Fruit fly (Drosophila melanogaster) whole organism, embryonic: ENCODE measurements around the gene BORCS5.

Source experiments
- Atf3 ChIP-seq: fragments of 200-800 bp; sonication (Bioruptor generic); optimal IDR thresholded peaks from 3 replicates; lab custom pipeline; 2016; ENCODE audit warnings: missing biosample characterization, missing genetic modification characterization
- B-H2 ChIP-seq: fragments of 200-800 bp; sonication (Bioruptor generic); optimal IDR thresholded peaks from 2 replicates; lab custom pipeline; 2018; ENCODE audit warnings: missing biosample characterization, mild to moderate bottlenecking, missing genetic modification characterization
- CG10366 ChIP-seq: fragments of 200-800 bp; sonication (Bioruptor generic); IDR thresholded peaks from 2 replicates; pipeline ENCODE4 v1.3.6; 2022; ENCODE audit warnings: missing biosample characterization, missing genetic modification characterization
- CG10462 ChIP-seq: fragments of 200-800 bp; sonication (Bioruptor generic); optimal IDR thresholded peaks from 2 replicates; lab custom pipeline; 2016; ENCODE audit warnings: missing biosample characterization, missing genetic modification characterization
- CG12659 ChIP-seq: fragments of 200-800 bp; sonication (Bioruptor generic); optimal IDR thresholded peaks from 3 replicates; lab custom pipeline; 2017; ENCODE audit warnings: mild to moderate bottlenecking, missing biosample characterization, missing genetic modification reagents, missing genetic modification characterization
- CG12769 ChIP-seq: fragments of 200-800 bp; sonication (Bioruptor generic); optimal IDR thresholded peaks from 2 replicates; lab custom pipeline; 2019; ENCODE audit warnings: missing biosample characterization, mild to moderate bottlenecking, missing genetic modification characterization, moderate library complexity
- CG13296 ChIP-seq: fragments of 200-800 bp; sonication (Bioruptor generic); optimal IDR thresholded peaks from 3 replicates; lab custom pipeline; 2018; ENCODE audit warnings: missing biosample characterization, mild to moderate bottlenecking, missing genetic modification characterization
- CG14050 ChIP-seq: fragments of 200-800 bp; sonication (Bioruptor generic); IDR thresholded peaks from 3 replicates; pipeline ENCODE4 v1.3.6; 2022; ENCODE audit warnings: missing biosample characterization, missing genetic modification characterization
- CG17186 ChIP-seq: fragments of 200-800 bp; sonication (Bioruptor generic); optimal IDR thresholded peaks from 3 replicates; lab custom pipeline; 2017; ENCODE audit warnings: missing biosample characterization, missing genetic modification reagents, missing genetic modification characterization
- CG17568 ChIP-seq: fragments of 200-800 bp; sonication (Bioruptor generic); optimal IDR thresholded peaks from 2 replicates; lab custom pipeline; 2018; ENCODE audit warnings: missing biosample characterization, mild to moderate bottlenecking, missing genetic modification characterization, moderate library complexity
- CG17912 ChIP-seq: fragments of 200-800 bp; sonication (Bioruptor generic); optimal IDR thresholded peaks from 2 replicates; lab custom pipeline; 2018; ENCODE audit warnings: missing biosample characterization, mild to moderate bottlenecking, missing genetic modification characterization
- CG2199 ChIP-seq: fragments of 200-800 bp; sonication (Bioruptor generic); IDR thresholded peaks from 3 replicates; pipeline ENCODE4 v1.3.6; 2022; ENCODE audit warnings: missing biosample characterization, missing genetic modification characterization
- CG2712 ChIP-seq: fragments of 200-800 bp; optimal IDR thresholded peaks from 3 replicates; lab custom pipeline; 2019; ENCODE audit warnings: missing biosample characterization, mild to moderate bottlenecking, missing genetic modification characterization, moderate library complexity
- CG31224 ChIP-seq: fragments of 200-800 bp; sonication (Bioruptor generic); IDR thresholded peaks from 2 replicates; pipeline ENCODE4 v1.3.6; 2022; ENCODE audit warnings: missing biosample characterization, missing genetic modification characterization
- CG32767 ChIP-seq: fragments of 200-800 bp; sonication (Bioruptor generic); IDR thresholded peaks from 2 replicates; pipeline ENCODE4 v1.3.6; 2022; ENCODE audit warnings: missing biosample characterization, missing genetic modification characterization
- CG33213 ChIP-seq: fragments of 200-800 bp; sonication (Bioruptor generic); optimal IDR thresholded peaks from 3 replicates; lab custom pipeline; 2016; ENCODE audit warnings: missing biosample characterization, missing genetic modification characterization
- CG4617 ChIP-seq: fragments of 200-800 bp; sonication (Bioruptor generic); optimal IDR thresholded peaks from 3 replicates; lab custom pipeline; 2016; ENCODE audit warnings: missing biosample characterization, missing genetic modification characterization, borderline replicate concordance
- CG4820 ChIP-seq: fragments of 200-800 bp; sonication (Bioruptor generic); optimal IDR thresholded peaks from 3 replicates; lab custom pipeline; 2016; ENCODE audit warnings: missing biosample characterization, missing genetic modification characterization
- CG6854 ChIP-seq: fragments of 200-800 bp; sonication (Bioruptor generic); optimal IDR thresholded peaks from 3 replicates; lab custom pipeline; 2017; ENCODE audit warnings: missing biosample characterization, mild to moderate bottlenecking, missing genetic modification characterization
- CG7357 ChIP-seq: fragments of 200-800 bp; sonication (Bioruptor generic); IDR thresholded peaks from 3 replicates; pipeline ENCODE4 v1.3.6; 2022; ENCODE audit warnings: missing biosample characterization, missing genetic modification characterization
- CG8089 ChIP-seq: fragments of 200-800 bp; sonication (Bioruptor generic); optimal IDR thresholded peaks from 3 replicates; lab custom pipeline; 2016; ENCODE audit warnings: missing biosample characterization, missing genetic modification characterization
- CG9215 ChIP-seq: fragments of 200-800 bp; sonication (Bioruptor generic); IDR thresholded peaks from 2 replicates; pipeline ENCODE4 v1.3.6; 2022; ENCODE audit warnings: missing biosample characterization, missing genetic modification characterization
- CG9797 ChIP-seq: fragments of 200-800 bp; sonication (Bioruptor generic); optimal IDR thresholded peaks from 3 replicates; lab custom pipeline; 2018; ENCODE audit warnings: missing biosample characterization, mild to moderate bottlenecking, missing genetic modification characterization
- Dek ChIP-seq: fragments of 200-800 bp; sonication (Bioruptor generic); optimal IDR thresholded peaks from 3 replicates; lab custom pipeline; 2019; ENCODE audit warnings: missing biosample characterization, mild to moderate bottlenecking, missing genetic modification characterization, moderate library complexity
- Dref ChIP-seq: fragments of 200-800 bp; sonication (Bioruptor generic); IDR thresholded peaks from 2 replicates; pipeline ENCODE4 v1.3.6; 2022; ENCODE audit warnings: missing biosample characterization, missing genetic modification characterization
- E2f2 ChIP-seq: fragments of 200-800 bp; sonication (Bioruptor generic); IDR thresholded peaks from 2 replicates; pipeline ENCODE4 v1.3.6; 2022; ENCODE audit warnings: missing biosample characterization, missing genetic modification characterization
- Ets97D ChIP-seq: fragments of 200-800 bp; sonication (Bioruptor generic); optimal IDR thresholded peaks from 3 replicates; lab custom pipeline; 2016; ENCODE audit warnings: missing biosample characterization, missing genetic modification characterization
- GATAe ChIP-seq: fragments of 200-800 bp; sonication (Bioruptor generic); conservative IDR thresholded peaks from 2 replicates; pipeline ENCODE4 v1.3.6; 2022; ENCODE audit warnings: missing biosample characterization, missing genetic modification characterization
- H15 ChIP-seq: fragments of 200-800 bp; sonication (Bioruptor generic); IDR thresholded peaks from 3 replicates; pipeline ENCODE4 v1.3.6; 2022; ENCODE audit warnings: missing biosample characterization, missing genetic modification characterization
- MBD-R2 ChIP-seq: fragments of 200-800 bp; sonication (Bioruptor generic); IDR thresholded peaks from 2 replicates; pipeline ENCODE4 v1.3.6; 2022; ENCODE audit warnings: missing biosample characterization, missing genetic modification characterization
- Nf-YA ChIP-seq: fragments of 200-800 bp; sonication (Bioruptor generic); IDR thresholded peaks from 2 replicates; pipeline ENCODE4 v1.3.6; 2022; ENCODE audit warnings: missing biosample characterization, missing genetic modification characterization
- Oaz ChIP-seq: fragments of 200-800 bp; sonication (Bioruptor generic); IDR thresholded peaks from 2 replicates; pipeline ENCODE4 v1.3.6; 2022; ENCODE audit warnings: missing biosample characterization, missing genetic modification characterization
- Poxn ChIP-seq: fragments of 200-800 bp; sonication (Bioruptor generic); IDR thresholded peaks from 2 replicates; pipeline ENCODE4 v1.3.6; 2022; ENCODE audit warnings: missing biosample characterization, missing genetic modification characterization
- Sox100B ChIP-seq: fragments of 200-800 bp; sonication (Bioruptor generic); optimal IDR thresholded peaks from 3 replicates; lab custom pipeline; 2018; ENCODE audit warnings: missing biosample characterization, mild to moderate bottlenecking, missing genetic modification characterization
- Sry-β ChIP-seq: fragments of 200-800 bp; sonication (Bioruptor generic); optimal IDR thresholded peaks from 2 replicates; lab custom pipeline; 2018; ENCODE audit warnings: missing biosample characterization, mild to moderate bottlenecking, missing genetic modification characterization, moderate library complexity
- Usf ChIP-seq: fragments of 200-800 bp; sonication (Bioruptor generic); optimal IDR thresholded peaks from 2 replicates; lab custom pipeline; 2017; ENCODE audit warnings: missing genotype, missing biosample characterization, missing genetic modification characterization
- YL-1 ChIP-seq: fragments of 200-800 bp; sonication (Bioruptor generic); optimal IDR thresholded peaks from 3 replicates; lab custom pipeline; 2017; ENCODE audit warnings: missing biosample characterization, mild to moderate bottlenecking, missing genetic modification characterization
- ara ChIP-seq: fragments of 200-800 bp; sonication (Bioruptor generic); IDR thresholded peaks from 2 replicates; pipeline ENCODE4 v1.3.6; 2022; ENCODE audit warnings: missing biosample characterization, missing genetic modification characterization
- disco-r ChIP-seq: fragments of 200-800 bp; sonication (Bioruptor generic); optimal IDR thresholded peaks from 2 replicates; lab custom pipeline; 2016; ENCODE audit warnings: missing biosample characterization, missing genetic modification characterization
- fd102C ChIP-seq: fragments of 200-800 bp; sonication (Bioruptor generic); optimal IDR thresholded peaks from 2 replicates; lab custom pipeline; 2018; ENCODE audit warnings: missing biosample characterization, mild to moderate bottlenecking, missing genetic modification characterization, moderate library complexity
- gce ChIP-seq: fragments of 200-800 bp; sonication (Bioruptor generic); IDR thresholded peaks from 3 replicates; pipeline ENCODE4 v1.3.6; 2022; ENCODE audit warnings: missing biosample characterization, missing genetic modification characterization
- gt ChIP-seq: fragments of 200-800 bp; sonication (Bioruptor generic); IDR thresholded peaks from 2 replicates; pipeline ENCODE4 v1.3.6; 2022; ENCODE audit warnings: missing biosample characterization, missing genetic modification characterization
- jigr1 ChIP-seq: fragments of 200-800 bp; sonication (Bioruptor generic); IDR thresholded peaks from 3 replicates; pipeline ENCODE4 v1.3.6; 2022; ENCODE audit warnings: missing biosample characterization, missing genetic modification characterization
- ken ChIP-seq: fragments of 200-800 bp; sonication (Bioruptor generic); IDR thresholded peaks from 3 replicates; pipeline ENCODE4 v1.3.6; 2022; ENCODE audit warnings: missing biosample characterization, missing genetic modification characterization
- nerfin-2 ChIP-seq: fragments of 200-800 bp; sonication (Bioruptor generic); IDR thresholded peaks from 2 replicates; pipeline ENCODE4 v1.3.6; 2022; ENCODE audit warnings: missing biosample characterization, missing genetic modification characterization; ENCODE audit not compliant: partially characterized antibody
- nmo ChIP-seq: fragments of 200-800 bp; sonication (Bioruptor generic); optimal IDR thresholded peaks from 2 replicates; lab custom pipeline; 2018; ENCODE audit warnings: missing biosample characterization, mild to moderate bottlenecking, missing genetic modification characterization, moderate library complexity
- onecut ChIP-seq: fragments of 200-800 bp; sonication (Bioruptor generic); IDR thresholded peaks from 2 replicates; pipeline ENCODE4 v1.3.6; 2022; ENCODE audit warnings: missing biosample characterization, missing genetic modification characterization
- run ChIP-seq: fragments of 200-800 bp; sonication (Bioruptor generic); optimal IDR thresholded peaks from 3 replicates; lab custom pipeline; 2018; ENCODE audit warnings: missing biosample characterization, mild to moderate bottlenecking, missing genetic modification characterization
- scrt ChIP-seq: fragments of 200-800 bp; sonication (Bioruptor generic); optimal IDR thresholded peaks from 2 replicates; lab custom pipeline; 2018; ENCODE audit warnings: missing biosample characterization, mild to moderate bottlenecking, missing genetic modification characterization, moderate library complexity
- sd ChIP-seq: fragments of 200-800 bp; sonication (Bioruptor generic); optimal IDR thresholded peaks from 3 replicates; lab custom pipeline; 2018; ENCODE audit warnings: missing biosample characterization, mild to moderate bottlenecking, missing genetic modification characterization, moderate library complexity
- slbo ChIP-seq: fragments of 200-800 bp; sonication (Bioruptor generic); IDR thresholded peaks from 2 replicates; pipeline ENCODE4 v1.3.6; 2022; ENCODE audit warnings: missing biosample characterization, missing genetic modification characterization
- ssp ChIP-seq: fragments of 200-800 bp; sonication (Bioruptor generic); IDR thresholded peaks from 2 replicates; pipeline ENCODE4 v1.3.6; 2022; ENCODE audit warnings: missing biosample characterization, missing genetic modification characterization
- wek ChIP-seq: fragments of 200-800 bp; sonication (Bioruptor generic); optimal IDR thresholded peaks from 3 replicates; lab custom pipeline; 2018; ENCODE audit warnings: missing biosample characterization, mild to moderate bottlenecking, missing genetic modification characterization, moderate library complexity

BORCS5 gene

DNA sequence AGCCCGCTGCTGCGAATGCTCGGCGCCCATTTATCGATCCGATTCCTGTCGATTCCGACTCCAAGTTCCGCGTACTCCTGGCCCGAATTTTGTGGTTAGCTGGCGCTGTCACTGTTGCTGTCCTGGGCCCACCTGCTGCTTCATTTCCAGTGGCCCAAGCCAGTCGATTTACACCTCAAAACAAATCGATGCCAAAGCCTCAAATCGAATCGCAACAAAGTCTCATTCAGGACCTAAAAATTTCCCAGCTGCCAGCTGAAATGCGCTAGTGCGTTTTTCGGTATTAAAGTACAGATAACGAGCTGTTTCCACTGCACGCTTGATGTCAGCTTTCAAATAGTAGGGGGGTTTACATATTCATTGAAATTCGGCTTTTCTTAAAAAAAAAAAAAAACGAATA, at the start of gene BORCS5:
Gene BORCS5, minus strand, starts transcription at position 263 of the 400 bp plus-strand sequence.
- TF ChIP-seq Dek (no peak), ara (GFP tag; lab: Robert Waterston, UW) (no peak), CG17568 (no peak), YL-1 (GFP tag; lab: Kevin White, UChicago) (peak; percentile 19), CG13296 (GFP tag; lab: Kevin White, UChicago) (no peak), disco-r (GFP tag; lab: Kevin White, UChicago) (no peak), CG7357 (GFP tag; lab: Robert Waterston, UW) (peak; percentile 90), Usf (GFP tag; lab: Kevin White, UChicago) (no peak), run (tag; lab: Kevin White, UChicago) (no peak), Dref (GFP tag; lab: Robert Waterston, UW) (peak; percentile 45), sd (tag; lab: Kevin White, UChicago) (no peak), CG32767 (GFP tag; lab: Robert Waterston, UW) (no peak), jigr1 (GFP tag; lab: Robert Waterston, UW) (no peak), CG10366 (GFP tag; lab: Robert Waterston, UW) (no peak), CG33213 (GFP tag; lab: Kevin White, UChicago) (no peak), gce (GFP tag; lab: Robert Waterston, UW) (no peak), E2f2 (GFP tag; lab: Robert Waterston, UW) (0 out of 2 replicates have a peak, but pooled peaks have one; percentile 18), slbo (GFP tag; lab: Robert Waterston, UW) (peak; percentile 46), CG12659 (GFP tag; lab: Kevin White, UChicago) (peak; percentile 30), CG4820 (GFP tag; lab: Kevin White, UChicago) (no peak), scrt (GFP tag; lab: Kevin White, UChicago) (no peak), Ets97D (GFP tag; lab: Kevin White, UChicago) (peak; percentile 32), CG12769 (tag; lab: Kevin White, UChicago) (no peak), Poxn (GFP tag; lab: Robert Waterston, UW) (no peak), ssp (GFP tag; lab: Robert Waterston, UW) (peak; percentile 96), CG6854 (GFP tag; lab: Kevin White, UChicago) (no peak), GATAe (no peak), nmo (GFP tag; lab: Kevin White, UChicago) (peak; percentile 25), CG4617 (GFP tag; lab: Kevin White, UChicago) (peak; percentile 42), Atf3 (GFP tag; lab: Kevin White, UChicago) (no peak), Sry-β (GFP tag; lab: Kevin White, UChicago) (no peak), fd102C (GFP tag; lab: Kevin White, UChicago) (no peak), CG17912 (GFP tag; lab: Kevin White, UChicago) (no peak), CG2199 (no peak), ken (GFP tag; lab: Robert Waterston, UW) (no peak), nerfin-2 (no peak), CG10462 (GFP tag; lab: Kevin White, UChicago) (no peak), CG31224 (GFP tag; lab: Robert Waterston, UW) (no peak), Sox100B (GFP tag; lab: Kevin White, UChicago) (no peak), H15 (no peak), gt (GFP tag; lab: Robert Waterston, UW) (no peak), CG17186 (GFP tag; lab: Kevin White, UChicago) (no peak), Nf-YA (GFP tag; lab: Robert Waterston, UW) (no peak), CG8089 (GFP tag; lab: Kevin White, UChicago) (no peak), CG14050 (GFP tag; lab: Robert Waterston, UW) (no peak), Oaz (no peak), CG9797 (GFP tag; lab: Kevin White, UChicago) (peak; percentile 15), wek (GFP tag; lab: Kevin White, UChicago) (peak; percentile 80), B-H2 (GFP tag; lab: Kevin White, UChicago) (no peak), onecut (GFP tag; lab: Robert Waterston, UW) (peak; percentile 70), CG9215 (GFP tag; lab: Robert Waterston, UW) (no peak), MBD-R2 (peak; percentile 72), CG2712 (tag; lab: Kevin White, UChicago) (no peak)
